Worm (Caenorhabditis elegans) whole organism, early embryonic: Measurements from ENCODE around the gene sre-37.

Source experiments
- B0310.2 ChIP-seq: sonication (generic microtip); optimal IDR thresholded peaks from 2 replicates; lab custom pipeline; 2016; ENCODE audit warnings: mild to moderate bottlenecking, missing genetic modification characterization, missing compliant biosample characterization
- F13C5.2 ChIP-seq: sonication (generic microtip); optimal IDR thresholded peaks from 2 replicates; lab custom pipeline; 2017; ENCODE audit warnings: mild to moderate bottlenecking, missing genetic modification characterization, inconsistent platforms, missing compliant biosample characterization
- aly-1 ChIP-seq: sonication (generic microtip); optimal IDR thresholded peaks from 2 replicates; lab custom pipeline; 2016; ENCODE audit warnings: missing genetic modification characterization, missing compliant biosample characterization
- ama-1 ChIP-seq: fragments of 150-350 bp; optimal IDR thresholded peaks from 2 replicates; lab custom pipeline; 2014
- ceh-13 ChIP-seq: fragments of 200-800 bp; sonication (Bioruptor generic); optimal IDR thresholded peaks from 2 replicates; lab custom pipeline; 2018; ENCODE audit warnings: mild to moderate bottlenecking, missing genetic modification characterization, missing compliant biosample characterization
- ceh-36 ChIP-seq: sonication (generic microtip); optimal IDR thresholded peaks from 2 replicates; lab custom pipeline; 2016; ENCODE audit warnings: missing genetic modification characterization, inconsistent platforms, missing compliant biosample characterization
- ets-7 ChIP-seq: sonication (generic microtip); optimal IDR thresholded peaks from 2 replicates; lab custom pipeline; 2016; ENCODE audit warnings: missing genotype, missing genetic modification characterization, missing compliant biosample characterization
- flt-1 ChIP-seq: fragments of 200-800 bp; sonication (Bioruptor generic); IDR thresholded peaks from 2 replicates; pipeline ENCODE4 v1.3.6; 2022; ENCODE audit warnings: missing genetic modification characterization, missing compliant biosample characterization
- hmbx-1 ChIP-seq: sonication (generic microtip); optimal IDR thresholded peaks from 2 replicates; lab custom pipeline; 2016; ENCODE audit warnings: mild to moderate bottlenecking, missing genetic modification characterization, missing compliant biosample characterization
- hmg-4 ChIP-seq: fragments of 200-800 bp; sonication (Bioruptor generic); optimal IDR thresholded peaks from 2 replicates; lab custom pipeline; 2018; ENCODE audit warnings: mild to moderate bottlenecking, missing genetic modification characterization, missing compliant biosample characterization
- hnd-1 ChIP-seq: sonication (generic microtip); optimal IDR thresholded peaks from 2 replicates; lab custom pipeline; 2016; ENCODE audit warnings: missing genetic modification characterization, missing compliant biosample characterization
- pes-1 ChIP-seq: fragments of 200-800 bp; sonication (Bioruptor generic); IDR thresholded peaks from 2 replicates; pipeline ENCODE4 v1.3.6; 2022; ENCODE audit warnings: missing genetic modification reagents, missing genetic modification characterization, missing compliant biosample characterization
- scrt-1 ChIP-seq: fragments of 200-800 bp; sonication (Bioruptor generic); IDR thresholded peaks from 2 replicates; pipeline ENCODE4 v1.3.6; 2022; ENCODE audit warnings: missing genetic modification characterization, missing compliant biosample characterization
- sea-1 ChIP-seq: fragments of 200-800 bp; sonication (Bioruptor generic); conservative IDR thresholded peaks from 2 replicates; pipeline ENCODE4 v1.3.6; 2022; ENCODE audit warnings: missing genetic modification characterization, missing compliant biosample characterization
- tbx-11 ChIP-seq: fragments of 200-800 bp; sonication (Bioruptor generic); IDR thresholded peaks from 2 replicates; pipeline ENCODE4 v1.3.6; 2022; ENCODE audit warnings: missing genetic modification characterization, missing compliant biosample characterization
- tbx-37 ChIP-seq: fragments of 200-800 bp; sonication (Bioruptor generic); conservative IDR thresholded peaks from 2 replicates; pipeline ENCODE4 v1.3.6; 2022; ENCODE audit warnings: missing genetic modification reagents, missing genetic modification characterization, missing compliant biosample characterization
- tra-4 ChIP-seq: sonication (generic microtip); optimal IDR thresholded peaks from 2 replicates; lab custom pipeline; 2017; ENCODE audit warnings: missing genetic modification characterization, missing compliant biosample characterization

sre-37 gene

ce11 chrII:12506511-12506910 lies 40.9 kb downstream of the sre-37 start:
- no peak for TF ChIP-seq tbx-11 (GFP tag; lab: Robert Waterston, UW)
- TF ChIP-seq aly-1, result no peak
- TF ChIP-seq ceh-36 (tag; lab: Kevin White, UChicago), result no peak
- TF ChIP-seq hmbx-1 (tag; lab: Kevin White, UChicago), result no peak
- no peak for TF ChIP-seq B0310.2 (tag; lab: Kevin White, UChicago)
- TF ChIP-seq ceh-13, result no peak
- TF ChIP-seq flt-1 (GFP tag; lab: Robert Waterston, UW), result no peak
- no peak for TF ChIP-seq F13C5.2 (tag; lab: Kevin White, UChicago)
- no peak for TF ChIP-seq pes-1 (GFP tag; lab: Robert Waterston, UW)
- no peak for TF ChIP-seq hnd-1 (tag; lab: Kevin White, UChicago)
- TF ChIP-seq tra-4 (tag; lab: Kevin White, UChicago), result no peak

- no peak for TF ChIP-seq hnd-1 (tag; lab: Kevin White, UChicago)
- no peak for TF ChIP-seq hmg-4 (GFP tag; lab: Kevin White, UChicago)
- TF ChIP-seq pes-1 (GFP tag; lab: Robert Waterston, UW), result no peak
- TF ChIP-seq B0310.2 (tag; lab: Kevin White, UChicago), result no peak
Measured at ce11 chrII:12507038-12507437, 41.4 kb downstream of the sre-37 start, which contains the start of gene srh-68. Gene srh-68, plus strand, starts transcription at chrII:12507338.

ce11 chrII:12508650-12509049 lies 43.0 kb downstream of the sre-37 start, which contains the start of gene srh-67:
Gene srh-67, plus strand, starts transcription at chrII:12508950.
- no peak for TF ChIP-seq flt-1 (GFP tag; lab: Robert Waterston, UW)
- TF ChIP-seq hnd-1 (tag; lab: Kevin White, UChicago), result no peak
- TF ChIP-seq ceh-13, result no peak
- TF ChIP-seq ets-7, result no peak
- TF ChIP-seq tbx-37, result no peak
- TF ChIP-seq pes-1 (GFP tag; lab: Robert Waterston, UW), result no peak
- no peak for TF ChIP-seq tra-4 (tag; lab: Kevin White, UChicago)
- no peak for TF ChIP-seq F13C5.2 (tag; lab: Kevin White, UChicago)
- no peak for TF ChIP-seq scrt-1
- no peak for TF ChIP-seq hmg-4 (GFP tag; lab: Kevin White, UChicago)
- TF ChIP-seq tbx-11 (GFP tag; lab: Robert Waterston, UW), result no peak
- no peak for TF ChIP-seq ceh-36 (tag; lab: Kevin White, UChicago)
- no peak for TF ChIP-seq sea-1 (GFP tag; lab: Robert Waterston, UW)
- no peak for TF ChIP-seq B0310.2 (tag; lab: Kevin White, UChicago)
- TF ChIP-seq aly-1, result no peak
- no peak for TF ChIP-seq ama-1 (lab: Kevin White, UChicago)
- TF ChIP-seq hmbx-1 (tag; lab: Kevin White, UChicago), result no peak

ce11 chrII:12511866-12512265 lies 46.2 kb downstream of the sre-37 start, which contains the start of gene srh-73:
Gene srh-73, plus strand, starts transcription at chrII:12512166.
- TF ChIP-seq F13C5.2 (tag; lab: Kevin White, UChicago), result no peak
- no peak for TF ChIP-seq ceh-36 (tag; lab: Kevin White, UChicago)

- TF ChIP-seq sea-1 (GFP tag; lab: Robert Waterston, UW) (no peak), hmg-4 (GFP tag; lab: Kevin White, UChicago) (no peak), hnd-1 (tag; lab: Kevin White, UChicago) (no peak), scrt-1 (no peak), pes-1 (GFP tag; lab: Robert Waterston, UW) (no peak), ama-1 (lab: Kevin White, UChicago) (no peak), ets-7 (no peak), ceh-13 (no peak), flt-1 (GFP tag; lab: Robert Waterston, UW) (no peak), ceh-36 (tag; lab: Kevin White, UChicago) (no peak), hmbx-1 (tag; lab: Kevin White, UChicago) (no peak), tbx-11 (GFP tag; lab: Robert Waterston, UW) (no peak), tbx-37 (no peak), aly-1 (no peak), F13C5.2 (tag; lab: Kevin White, UChicago) (no peak), B0310.2 (tag; lab: Kevin White, UChicago) (no peak), tra-4 (tag; lab: Kevin White, UChicago) (no peak)
Measured at ce11 chrII:12514620-12515019, 49.0 kb downstream of the sre-37 start, which contains the start of gene srh-69. Gene srh-69, minus strand, starts transcription at chrII:12514720.

- TF ChIP-seq aly-1, result no peak
- TF ChIP-seq hmbx-1 (tag; lab: Kevin White, UChicago), result no peak
- TF ChIP-seq hnd-1 (tag; lab: Kevin White, UChicago), result no peak
- no peak for TF ChIP-seq F13C5.2 (tag; lab: Kevin White, UChicago)
- no peak for TF ChIP-seq hmg-4 (GFP tag; lab: Kevin White, UChicago)
- no peak for TF ChIP-seq flt-1 (GFP tag; lab: Robert Waterston, UW)
- no peak for TF ChIP-seq tbx-37
- TF ChIP-seq ceh-13, result no peak
- no peak for TF ChIP-seq ets-7
- no peak for TF ChIP-seq sea-1 (GFP tag; lab: Robert Waterston, UW)
- no peak for TF ChIP-seq pes-1 (GFP tag; lab: Robert Waterston, UW)
- TF ChIP-seq tbx-11 (GFP tag; lab: Robert Waterston, UW), result no peak
- no peak for TF ChIP-seq ceh-36 (tag; lab: Kevin White, UChicago)
- no peak for TF ChIP-seq ama-1 (lab: Kevin White, UChicago)
- no peak for TF ChIP-seq scrt-1
- no peak for TF ChIP-seq tra-4 (tag; lab: Kevin White, UChicago)
- TF ChIP-seq B0310.2 (tag; lab: Kevin White, UChicago), result no peak
Measured at ce11 chrII:12516313-12516712, 50.7 kb downstream of the sre-37 start, which contains the start of gene srh-61. Gene srh-61, minus strand, starts transcription at chrII:12516413.
